Fruit fly (Drosophila melanogaster): ENCODE measurements around the gene CG16719.

The CG16719 gene

dm6 chr3L:9711203-9711602, 26.2 kb downstream of the CG16719 start:
- TF ChIP-seq CG8319 (GFP tag; optimal IDR thresholded peaks at IDR 0.05), result no peak
- peak; percentile 8 for TF ChIP-seq svp (GFP tag)

dm6 chr3L:9712066-9712789, 27.3 kb downstream of the CG16719 start:
- no peak for TF ChIP-seq eg (GFP tag; IDR thresholded peaks at IDR 0.05)
- no peak for TF ChIP-seq CG9139 (GFP tag; optimal IDR thresholded peaks at IDR 0.05)
- TF ChIP-seq cyc (GFP tag; optimal IDR thresholded peaks at IDR 0.05), result peak; percentile 6
- no peak for TF ChIP-seq Lpt (GFP tag; optimal IDR thresholded peaks at IDR 0.05)
- no peak for TF ChIP-seq CG6276 (GFP tag; optimal IDR thresholded peaks at IDR 0.05)
- no peak for TF ChIP-seq CG10669 (GFP tag; optimal IDR thresholded peaks at IDR 0.05)
- TF ChIP-seq lz (GFP tag; optimal IDR thresholded peaks at IDR 0.05), result peak; percentile 17
- no peak for TF ChIP-seq CG10631 (GFP tag; optimal IDR thresholded peaks at IDR 0.05)
- no peak for TF ChIP-seq CG34406 (GFP tag; optimal IDR thresholded peaks at IDR 0.05)
- TF ChIP-seq net (GFP tag; optimal IDR thresholded peaks at IDR 0.05), result no peak
- no peak for TF ChIP-seq CG6854 (GFP tag; optimal IDR thresholded peaks at IDR 0.05)
- TF ChIP-seq CG1621 (tag; optimal IDR thresholded peaks at IDR 0.05), result no peak
- TF ChIP-seq Eip75B (GFP tag; optimal IDR thresholded peaks at IDR 0.05), result no peak
- TF ChIP-seq CG7368 (GFP tag; optimal IDR thresholded peaks at IDR 0.05), result no peak
- TF ChIP-seq Smox (GFP tag; optimal IDR thresholded peaks at IDR 0.05), result no peak
- peak; percentile 76 for TF ChIP-seq Eip78C (GFP tag)
- TF ChIP-seq pdm3 (GFP tag; optimal IDR thresholded peaks at IDR 0.05), result no peak
- TF ChIP-seq fkh (GFP tag; optimal IDR thresholded peaks at IDR 0.05), result no peak
- no peak for TF ChIP-seq spab (GFP tag; optimal IDR thresholded peaks at IDR 0.05)
- TF ChIP-seq CG11294 (GFP tag; IDR thresholded peaks at IDR 0.05), result no peak
- no peak for TF ChIP-seq CG32006 (GFP tag; optimal IDR thresholded peaks at IDR 0.05)
- no peak for TF ChIP-seq CG6163 (GFP tag; IDR thresholded peaks at IDR 0.05)
- TF ChIP-seq Sox14 (GFP tag; optimal IDR thresholded peaks at IDR 0.05), result peak; percentile 43
- TF ChIP-seq Hr4 (GFP tag; optimal IDR thresholded peaks at IDR 0.05), result no peak
- peak; percentile 45 for TF ChIP-seq esn (GFP tag; optimal IDR thresholded peaks at IDR 0.05)
- no peak for TF ChIP-seq Hr38 (GFP tag; optimal IDR thresholded peaks at IDR 0.05)
- peak; percentile 64 for TF ChIP-seq svp (GFP tag)
- no peak for TF ChIP-seq dac (GFP tag; optimal IDR thresholded peaks at IDR 0.05)
- no peak for TF ChIP-seq CG15336 (GFP tag; IDR thresholded peaks at IDR 0.05)
- TF ChIP-seq CG16779 (tag; optimal IDR thresholded peaks at IDR 0.05), result no peak
- no peak for TF ChIP-seq acj6 (GFP tag; optimal IDR thresholded peaks at IDR 0.05)
- TF ChIP-seq dsx (GFP tag; optimal IDR thresholded peaks at IDR 0.05; ENCODE audit: poor library complexity, severe bottlenecking), result no peak
- no peak for TF ChIP-seq Sox102F (GFP tag; optimal IDR thresholded peaks at IDR 0.05)
- no peak for TF ChIP-seq ss (GFP tag; optimal IDR thresholded peaks at IDR 0.05)
- no peak for TF ChIP-seq CG3919 (GFP tag; optimal IDR thresholded peaks at IDR 0.05)
- no peak for TF ChIP-seq salr (GFP tag; optimal IDR thresholded peaks at IDR 0.05)
- no peak for TF ChIP-seq OdsH (GFP tag; optimal IDR thresholded peaks at IDR 0.05)
- peak; percentile 16 for TF ChIP-seq Hr39 (GFP tag; optimal IDR thresholded peaks at IDR 0.05)
- TF ChIP-seq topi (GFP tag; optimal IDR thresholded peaks at IDR 0.05), result no peak
- TF ChIP-seq Gug (GFP tag; IDR thresholded peaks at IDR 0.05), result no peak
- no peak for TF ChIP-seq CG6808 (GFP tag; optimal IDR thresholded peaks at IDR 0.05)
- TF ChIP-seq vri (GFP tag; optimal IDR thresholded peaks at IDR 0.05), result no peak
- no peak for TF ChIP-seq fd59A (GFP tag; optimal IDR thresholded peaks at IDR 0.05)
- no peak for TF ChIP-seq CG11762 (GFP tag; optimal IDR thresholded peaks at IDR 0.05; ENCODE audit: insufficient read depth)
- no peak for TF ChIP-seq achi (GFP tag; optimal IDR thresholded peaks at IDR 0.05)
